Worm (Caenorhabditis elegans): Measurements from ENCODE around the gene T23B12.6.
A peak's percentile ranks its signal among the peaks of the same experiment; 100 is the strongest.

T23B12.6 gene

ce11 chrV:8495965-8496364 is 35.7 kb upstream of the T23B12.6 start (continued):
- no peak for TF ChIP-seq cey-2 (tag; optimal IDR thresholded peaks at IDR 0.05; ENCODE audit: borderline replicate concordance, insufficient read depth)
- TF ChIP-seq skn-1 (tag; optimal IDR thresholded peaks at IDR 0.05): no peak
- TF ChIP-seq daf-12 (tag; optimal IDR thresholded peaks at IDR 0.05): no peak
- TF ChIP-seq mxl-3 (GFP tag; optimal IDR thresholded peaks at IDR 0.05): no peak
- TF ChIP-seq unc-62 (GFP tag; optimal IDR thresholded peaks at IDR 0.05 in 1 of 2): no peak
- no peak for TF ChIP-seq unc-62 (tag; optimal IDR thresholded peaks at IDR 0.05)
- TF ChIP-seq set-16 (GFP tag; IDR thresholded peaks at IDR 0.05): no peak
- TF ChIP-seq Y75B8A.6 (GFP tag; IDR thresholded peaks at IDR 0.05): no peak
- no peak for TF ChIP-seq F10B5.3 (tag; optimal IDR thresholded peaks at IDR 0.05)
- TF ChIP-seq mdt-29 (GFP tag; IDR thresholded peaks at IDR 0.05): no peak; the same call in 1 of the 2 replicates
- TF ChIP-seq nhr-237 (tag; optimal IDR thresholded peaks at IDR 0.05): no peak

- TF ChIP-seq tag-97 (GFP tag; IDR thresholded peaks at IDR 0.05) (no peak), Y105C5A.15 (GFP tag; IDR thresholded peaks at IDR 0.05) (no peak), vab-7 (GFP tag; IDR thresholded peaks at IDR 0.05) (peak; percentile 64), ZK546.5 (tag; optimal IDR thresholded peaks at IDR 0.05) (no peak), snpc-1.2 (GFP tag; IDR thresholded peaks at IDR 0.05) (peak; percentile 35; the same call in 1 of the 2 replicates), pha-4 (GFP tag; IDR thresholded peaks at IDR 0.05) (peak; percentile 34; the same call in 1 of the 2 replicates), pha-4 (tag; optimal IDR thresholded peaks at IDR 0.05) (no peak), daf-16 (GFP tag; optimal IDR thresholded peaks at IDR 0.05) (no peak), daf-16 (tag; optimal IDR thresholded peaks at IDR 0.05) (no peak), F10B5.3 (tag; optimal IDR thresholded peaks at IDR 0.05) (no peak), daf-8 (GFP tag; IDR thresholded peaks at IDR 0.05) (no peak), ZK337.2 (GFP tag; IDR thresholded peaks at IDR 0.05) (no peak), fkh-10 (GFP tag; optimal IDR thresholded peaks at IDR 0.05) (no peak), nhr-111 (GFP tag; optimal IDR thresholded peaks at IDR 0.05) (no peak), aha-1 (tag) (no peak), ces-1 (GFP tag; optimal IDR thresholded peaks at IDR 0.05) (no peak), lim-7 (GFP tag; IDR thresholded peaks at IDR 0.05) (peak; percentile 75), nhr-6 (tag; optimal IDR thresholded peaks at IDR 0.05) (no peak), nhr-25 (tag; optimal IDR thresholded peaks at IDR 0.05; ENCODE audit: borderline replicate concordance, insufficient read depth) (no peak), lin-38 (GFP tag; IDR thresholded peaks at IDR 0.05) (peak; percentile 48), nhr-41 (GFP tag; IDR thresholded peaks at IDR 0.05) (0 out of 2 replicates have a peak, but pooled peaks have one; percentile 45), mdt-29 (GFP tag; IDR thresholded peaks at IDR 0.05) (peak; percentile 20; the same call in 1 of the 2 replicates), hlh-30 (tag; optimal IDR thresholded peaks at IDR 0.05; ENCODE audit: insufficient read depth) (no peak), F26F4.8 (GFP tag; conservative IDR thresholded peaks at IDR 0.05) (peak; percentile 72; the same call in 1 of the 2 replicates), mep-1 (tag; optimal IDR thresholded peaks at IDR 0.05) (no peak), nhr-237 (tag; optimal IDR thresholded peaks at IDR 0.05) (no peak), nhr-48 (tag; optimal IDR thresholded peaks at IDR 0.05) (no peak), lin-29 (GFP tag; IDR thresholded peaks at IDR 0.05) (no peak), lin-13 (GFP tag; optimal IDR thresholded peaks at IDR 0.05) (no peak), daf-19 (GFP tag; conservative IDR thresholded peaks at IDR 0.05) (0 out of 2 replicates have a peak, but pooled peaks have one; percentile 57), madf-9 (GFP tag; conservative IDR thresholded peaks at IDR 0.05) (no peak), lin-15B (tag; optimal IDR thresholded peaks at IDR 0.05) (no peak), zip-2 (tag; optimal IDR thresholded peaks at IDR 0.05) (no peak), D1046.2 (GFP tag; IDR thresholded peaks at IDR 0.05) (0 out of 2 replicates have a peak, but pooled peaks have one; percentile 55), egl-43 (GFP tag; IDR thresholded peaks at IDR 0.05) (peak; percentile 63; the same call in 1 of the 2 replicates), spr-3 (GFP tag; optimal IDR thresholded peaks at IDR 0.05) (no peak), gei-8 (GFP tag; optimal IDR thresholded peaks at IDR 0.05) (no peak), lsy-2 (tag; optimal IDR thresholded peaks at IDR 0.05) (no peak), dpl-1 (GFP tag; optimal IDR thresholded peaks at IDR 0.05) (no peak), T26A8.4 (GFP tag; IDR thresholded peaks at IDR 0.05) (no peak), ctbp-1 (GFP tag; IDR thresholded peaks at IDR 0.05) (no peak), zag-1 (tag; optimal IDR thresholded peaks at IDR 0.05) (no peak)
These were observed 34.9 kb upstream of the T23B12.6 start for ce11 chrV:8495106-8495505.
